Worm (Caenorhabditis elegans): ENCODE measurements around the gene ceh-20.

ceh-20 gene

ce11 chrIII:6985125-6985524, 5.4 kb downstream of the ceh-20 start:
- TF ChIP-seq D2030.7 (GFP tag; IDR thresholded peaks at IDR 0.05) (peak; percentile 52; the same call in 1 of the 2 replicates), dox-1 (GFP tag; IDR thresholded peaks at IDR 0.05) (peak; percentile 46; the same call in 1 of the 2 replicates), madf-6 (GFP tag; IDR thresholded peaks at IDR 0.05) (peak; percentile 40; the same call in 1 of the 2 replicates), mcd-1 (GFP tag; IDR thresholded peaks at IDR 0.05) (peak; percentile 47), F33H1.4 (GFP tag; IDR thresholded peaks at IDR 0.05) (peak; percentile 96)

ce11 chrIII:6988060-6988459, 8.4 kb downstream of the ceh-20 start:
- TF ChIP-seq nhr-80 (tag; optimal IDR thresholded peaks at IDR 0.05) (peak; percentile 29), pbrm-1 (GFP tag; IDR thresholded peaks at IDR 0.05) (no peak), K12H6.12 (tag; optimal IDR thresholded peaks at IDR 0.05) (peak; percentile 44), B0019.2 (GFP tag; conservative IDR thresholded peaks at IDR 0.05) (no peak), atf-7 (tag; optimal IDR thresholded peaks at IDR 0.05) (no peak)

- no peak for TF ChIP-seq lin-40 (tag; optimal IDR thresholded peaks at IDR 0.05)
- peak; percentile 36 for TF ChIP-seq nhr-80 (tag; optimal IDR thresholded peaks at IDR 0.05)
- no peak for TF ChIP-seq nfyb-1 (GFP tag; IDR thresholded peaks at IDR 0.05)
- TF ChIP-seq tlf-1 (GFP tag; optimal IDR thresholded peaks at IDR 0.05), result no peak
- no peak for TF ChIP-seq F49E8.2 (tag; optimal IDR thresholded peaks at IDR 0.05; ENCODE audit: insufficient read depth)
- no peak for TF ChIP-seq die-1 (tag; optimal IDR thresholded peaks at IDR 0.05)
- TF ChIP-seq F57A8.1 (GFP tag; optimal IDR thresholded peaks at IDR 0.05), result no peak
Measured at ce11 chrIII:6989201-6989600, 9.5 kb downstream of the ceh-20 start.

- TF ChIP-seq athp-1 (tag; optimal IDR thresholded peaks at IDR 0.05) (no peak), nfyb-1 (GFP tag; IDR thresholded peaks at IDR 0.05) (0 out of 2 replicates have a peak, but pooled peaks have one; percentile 28), hmg-1.2 (GFP tag; IDR thresholded peaks at IDR 0.05) (peak; percentile 69), T07F8.4 (tag; optimal IDR thresholded peaks at IDR 0.05) (no peak), mcd-1 (GFP tag; IDR thresholded peaks at IDR 0.05) (no peak)
Measured at ce11 chrIII:6989900-6990299, 10.2 kb downstream of the ceh-20 start, which contains the start of gene prk-1. prk-1 (plus strand) TSS chrIII:6990168.

- no peak for TF ChIP-seq ztf-22 (GFP tag; optimal IDR thresholded peaks at IDR 0.05)
- TF ChIP-seq tbp1 (GFP tag; optimal IDR thresholded peaks at IDR 0.05), result no peak
- no peak for TF ChIP-seq snpc-1.1 (tag; optimal IDR thresholded peaks at IDR 0.05; ENCODE audit: insufficient read depth)
- no peak for TF ChIP-seq madf-10 (tag; optimal IDR thresholded peaks at IDR 0.05)
- no peak for TF ChIP-seq cebp-1 (GFP tag; IDR thresholded peaks at IDR 0.05)
- TF ChIP-seq cebp-1 (tag; optimal IDR thresholded peaks at IDR 0.05), result peak; percentile 36
- peak in 1 of 2 experiments; percentile 20 for TF ChIP-seq let-607 (tag; optimal IDR thresholded peaks at IDR 0.05)
- TF ChIP-seq mcd-1 (GFP tag; IDR thresholded peaks at IDR 0.05), result no peak
- TF ChIP-seq mes-4 (tag; optimal IDR thresholded peaks at IDR 0.05), result no peak
- TF ChIP-seq egrh-3 (GFP tag; IDR thresholded peaks at IDR 0.05), result no peak
- TF ChIP-seq F37B4.10 (GFP tag; IDR thresholded peaks at IDR 0.05), result no peak
- no peak for TF ChIP-seq Y67H2A.10 (GFP tag; conservative IDR thresholded peaks at IDR 0.05)
- 0 out of 2 replicates have a peak, but pooled peaks have one; percentile 31 for TF ChIP-seq Y53G8AR.9 (GFP tag; conservative IDR thresholded peaks at IDR 0.05)
- TF ChIP-seq pha-4 (tag; optimal IDR thresholded peaks at IDR 0.05), result peak; percentile 12
- TF ChIP-seq lin-40 (tag; optimal IDR thresholded peaks at IDR 0.05), result no peak
- peak; percentile 71 for TF ChIP-seq nhr-80 (tag; optimal IDR thresholded peaks at IDR 0.05)
- TF ChIP-seq lin-26 (GFP tag; IDR thresholded peaks at IDR 0.05), result no peak
- TF ChIP-seq F57C9.4 (tag; optimal IDR thresholded peaks at IDR 0.05), result no peak
Measured at ce11 chrIII:6991465-6991864, 11.8 kb downstream of the ceh-20 start.

All from whole organism, young adult.